Worm (Caenorhabditis elegans): ENCODE data around the gene algn-11.

- no peak for TF ChIP-seq flt-1 (GFP tag; IDR thresholded peaks at IDR 0.05)
- no peak for TF ChIP-seq T22C8.4 (GFP tag; IDR thresholded peaks at IDR 0.05)
- TF ChIP-seq ztf-23 (GFP tag; IDR thresholded peaks at IDR 0.05): no peak
Observed at ce11 chrIII:7263028-7263427, 27.3 kb downstream of the algn-11 start.
